Worm (Caenorhabditis elegans): ENCODE measurements around the gene R107.9.
"Not testable (repeated sequence)": the region's sequence is repeated elsewhere in the genome, so short reads cannot be mapped to it uniquely, and the experiment has no call there.

R107.9 gene

DNA sequence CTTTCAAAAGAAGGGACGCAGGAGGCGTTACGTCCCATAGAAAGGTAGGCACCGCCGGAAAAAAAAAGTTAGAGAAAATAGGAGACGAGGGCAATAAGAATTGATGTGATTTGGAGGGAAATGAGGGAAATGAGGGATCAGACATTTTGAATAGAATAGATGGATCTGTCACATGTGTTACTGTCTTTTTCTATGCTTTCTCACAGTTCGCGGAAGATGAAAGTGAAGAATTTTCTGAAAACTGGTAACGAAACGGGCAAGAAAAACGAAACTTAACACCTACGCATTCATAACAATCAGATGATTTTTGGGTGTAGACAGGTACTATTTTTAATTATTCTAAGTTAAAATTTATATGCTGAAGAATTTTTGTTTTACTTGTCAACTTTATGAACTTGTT lies at the start of gene R107.9:
Gene R107.9 (plus strand): TSS at position 301 of the 400 bp plus-strand sequence.
- no peak for TF ChIP-seq aly-1 (tag; optimal IDR thresholded peaks at IDR 0.05)
- TF ChIP-seq ama-1 (optimal IDR thresholded peaks at IDR 0.05) = no peak
- TF ChIP-seq tbx-37 (GFP tag; conservative IDR thresholded peaks at IDR 0.05) = no peak
- no peak for TF ChIP-seq hmbx-1 (tag; optimal IDR thresholded peaks at IDR 0.05)
- no peak for TF ChIP-seq hmg-4 (GFP tag; optimal IDR thresholded peaks at IDR 0.05)
- no peak for TF ChIP-seq ceh-13 (GFP tag; optimal IDR thresholded peaks at IDR 0.05)
- TF ChIP-seq sea-1 (GFP tag; conservative IDR thresholded peaks at IDR 0.05) = no peak
- no peak for TF ChIP-seq ceh-36 (tag; optimal IDR thresholded peaks at IDR 0.05)
- TF ChIP-seq tra-4 (tag; optimal IDR thresholded peaks at IDR 0.05) = no peak
- no peak for TF ChIP-seq ets-7 (tag; optimal IDR thresholded peaks at IDR 0.05)
- TF ChIP-seq pes-1 (GFP tag; IDR thresholded peaks at IDR 0.05) = no peak
- no peak for TF ChIP-seq B0310.2 (tag; optimal IDR thresholded peaks at IDR 0.05)
- TF ChIP-seq F13C5.2 (tag; optimal IDR thresholded peaks at IDR 0.05) = no peak
- TF ChIP-seq tbx-11 (GFP tag; IDR thresholded peaks at IDR 0.05) = no peak
- no peak for TF ChIP-seq hnd-1 (tag; optimal IDR thresholded peaks at IDR 0.05)
- no peak for TF ChIP-seq scrt-1 (GFP tag; IDR thresholded peaks at IDR 0.05)
- TF ChIP-seq flt-1 (GFP tag; IDR thresholded peaks at IDR 0.05) = no peak

DNA sequence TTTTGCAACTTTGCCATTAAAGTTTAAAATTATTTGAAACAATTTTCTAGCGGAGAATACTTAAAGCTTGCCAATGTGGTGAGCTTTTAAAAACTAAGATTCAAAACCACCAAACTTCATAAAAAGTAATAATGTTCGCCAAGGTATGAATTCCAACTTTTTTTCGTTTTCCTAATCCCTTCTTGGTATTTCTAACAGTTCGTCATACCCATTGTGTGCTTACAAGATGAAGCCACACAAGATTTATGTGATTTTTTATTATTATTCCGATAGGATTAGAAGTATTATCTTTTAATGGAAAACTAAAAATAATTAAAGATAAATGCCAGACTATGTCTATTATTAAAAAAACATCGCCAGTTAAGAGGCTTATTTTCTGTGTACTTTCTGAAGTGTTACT lies 49.7 kb upstream of the R107.9 start:
- no peak for TF ChIP-seq B0310.2 (tag; optimal IDR thresholded peaks at IDR 0.05)
- no peak for TF ChIP-seq aly-1 (tag; optimal IDR thresholded peaks at IDR 0.05)
- TF ChIP-seq scrt-1 (GFP tag; IDR thresholded peaks at IDR 0.05) = no peak
- no peak for TF ChIP-seq tbx-37 (GFP tag; conservative IDR thresholded peaks at IDR 0.05)
- no peak for TF ChIP-seq hmg-4 (GFP tag; optimal IDR thresholded peaks at IDR 0.05)
- no peak for TF ChIP-seq hmbx-1 (tag; optimal IDR thresholded peaks at IDR 0.05)
- TF ChIP-seq tbx-11 (GFP tag; IDR thresholded peaks at IDR 0.05) = no peak
- TF ChIP-seq F13C5.2 (tag; optimal IDR thresholded peaks at IDR 0.05) = no peak
- no peak for TF ChIP-seq sea-1 (GFP tag; conservative IDR thresholded peaks at IDR 0.05)
- TF ChIP-seq flt-1 (GFP tag; IDR thresholded peaks at IDR 0.05) = no peak
- TF ChIP-seq hnd-1 (tag; optimal IDR thresholded peaks at IDR 0.05) = no peak
- TF ChIP-seq ama-1 (optimal IDR thresholded peaks at IDR 0.05) = no peak
- TF ChIP-seq ceh-36 (tag; optimal IDR thresholded peaks at IDR 0.05) = no peak
- no peak for TF ChIP-seq pes-1 (GFP tag; IDR thresholded peaks at IDR 0.05)
- no peak for TF ChIP-seq ceh-13 (GFP tag; optimal IDR thresholded peaks at IDR 0.05)
- no peak for TF ChIP-seq tra-4 (tag; optimal IDR thresholded peaks at IDR 0.05)
- TF ChIP-seq ets-7 (tag; optimal IDR thresholded peaks at IDR 0.05) = no peak

DNA sequence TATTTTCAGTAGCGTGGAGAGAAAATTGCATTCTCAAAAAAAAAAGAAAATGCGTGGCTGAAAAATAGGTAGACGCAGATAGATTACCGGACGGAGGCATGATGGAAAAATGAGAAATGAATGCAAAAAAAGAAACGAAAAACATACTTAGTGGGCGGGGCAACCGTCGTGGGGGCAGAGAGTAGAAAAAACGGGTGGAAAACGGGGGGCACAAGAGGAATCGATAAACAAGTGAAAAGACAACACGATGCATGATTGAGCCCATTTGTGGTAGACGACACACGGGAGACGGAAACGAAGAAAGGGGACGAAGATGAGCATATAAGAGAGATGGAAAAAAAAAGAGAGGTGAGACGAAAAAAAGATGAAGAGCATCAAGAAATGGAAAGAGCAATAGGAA lies 49.2 kb upstream of the R107.9 start:
- TF ChIP-seq tbx-11 (GFP tag; IDR thresholded peaks at IDR 0.05) (no peak), tbx-37 (GFP tag; conservative IDR thresholded peaks at IDR 0.05) (no peak), scrt-1 (GFP tag; IDR thresholded peaks at IDR 0.05) (0 out of 2 replicates have a peak, but pooled peaks have one; percentile 30), ama-1 (optimal IDR thresholded peaks at IDR 0.05) (no peak), pes-1 (GFP tag; IDR thresholded peaks at IDR 0.05) (no peak)

DNA sequence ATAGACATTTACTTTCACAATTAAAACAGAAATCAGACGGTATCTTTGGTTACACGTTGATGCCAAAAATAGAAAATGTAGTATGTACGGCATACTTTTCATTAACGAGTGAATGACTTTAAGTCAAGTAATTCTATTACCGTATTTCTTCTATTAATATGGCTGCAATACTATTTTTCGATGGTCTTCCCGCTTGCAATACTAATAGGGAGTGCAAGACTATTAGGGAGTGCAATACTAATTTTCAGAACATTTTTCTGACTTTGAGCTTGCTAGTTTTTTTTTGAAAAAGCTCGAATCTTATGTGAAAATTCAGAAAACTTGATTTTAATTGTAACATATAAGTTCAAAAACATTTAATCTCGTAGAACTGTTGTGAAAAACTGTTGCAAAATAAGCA lies 48.0 kb upstream of the R107.9 start, which contains the start of gene R08D7.7:
Gene R08D7.7 (plus strand): TSS at position 301 of the 400 bp plus-strand sequence.
- not testable (repeated sequence) for TF ChIP-seq hnd-1 (tag; optimal IDR thresholded peaks at IDR 0.05); tbx-37 (GFP tag; conservative IDR thresholded peaks at IDR 0.05); ama-1 (optimal IDR thresholded peaks at IDR 0.05)

DNA sequence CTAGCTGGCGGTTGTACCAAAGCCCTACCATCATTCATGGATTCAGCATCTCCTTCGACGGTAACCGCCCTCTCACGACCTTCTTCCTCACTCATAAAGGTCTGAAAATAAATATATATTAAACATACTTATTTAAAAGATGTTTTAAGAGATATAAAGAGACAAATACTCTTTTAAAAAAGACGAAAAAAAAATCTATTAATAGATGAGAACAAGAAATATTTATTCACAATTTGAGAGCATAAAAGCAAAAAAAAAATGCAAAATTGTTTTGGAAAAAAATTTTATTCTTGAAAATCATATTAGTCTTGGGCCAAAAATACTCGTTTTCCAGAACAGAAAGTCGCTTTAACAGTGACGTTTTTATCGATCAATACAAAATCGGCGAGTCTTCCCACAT lies 41.1 kb upstream of the R107.9 start, which contains the start of gene skat-1:
Gene skat-1 (minus strand): TSS at position 101 of the 400 bp plus-strand sequence.
- TF ChIP-seq tbx-11 (GFP tag; IDR thresholded peaks at IDR 0.05) (no peak), scrt-1 (GFP tag; IDR thresholded peaks at IDR 0.05) (no peak), ceh-13 (GFP tag; optimal IDR thresholded peaks at IDR 0.05) (no peak), ama-1 (optimal IDR thresholded peaks at IDR 0.05) (no peak), F13C5.2 (tag; optimal IDR thresholded peaks at IDR 0.05) (no peak), pes-1 (GFP tag; IDR thresholded peaks at IDR 0.05) (no peak), tra-4 (tag; optimal IDR thresholded peaks at IDR 0.05) (no peak), ceh-36 (tag; optimal IDR thresholded peaks at IDR 0.05) (no peak), aly-1 (tag; optimal IDR thresholded peaks at IDR 0.05) (no peak), flt-1 (GFP tag; IDR thresholded peaks at IDR 0.05) (no peak), hmbx-1 (tag; optimal IDR thresholded peaks at IDR 0.05) (no peak), hmg-4 (GFP tag; optimal IDR thresholded peaks at IDR 0.05) (no peak), B0310.2 (tag; optimal IDR thresholded peaks at IDR 0.05) (no peak), hnd-1 (tag; optimal IDR thresholded peaks at IDR 0.05) (no peak), ets-7 (tag; optimal IDR thresholded peaks at IDR 0.05) (no peak), tbx-37 (GFP tag; conservative IDR thresholded peaks at IDR 0.05) (no peak)

DNA sequence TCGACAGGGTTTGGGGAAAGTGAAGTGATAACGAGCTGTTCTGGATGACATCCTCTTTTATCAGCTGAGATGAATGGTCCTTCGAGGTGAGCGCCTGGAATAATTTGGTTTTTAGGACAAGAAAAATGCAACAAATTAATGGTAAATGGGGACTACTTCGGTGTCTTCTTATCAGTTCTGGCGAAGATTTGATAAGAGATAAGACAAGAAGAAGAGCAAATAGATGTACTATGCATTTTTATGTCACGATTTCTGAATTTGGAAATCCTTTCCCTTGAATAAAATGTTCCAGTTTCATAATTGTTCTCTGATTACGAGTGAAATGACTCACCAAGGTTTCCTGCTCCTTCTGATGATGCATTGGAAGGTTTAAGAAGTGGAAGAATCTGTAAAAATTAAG lies 39.9 kb upstream of the R107.9 start:
- TF ChIP-seq aly-1 (tag; optimal IDR thresholded peaks at IDR 0.05) (no peak), tbx-11 (GFP tag; IDR thresholded peaks at IDR 0.05) (no peak), B0310.2 (tag; optimal IDR thresholded peaks at IDR 0.05) (no peak), hmbx-1 (tag; optimal IDR thresholded peaks at IDR 0.05) (no peak), hmg-4 (GFP tag; optimal IDR thresholded peaks at IDR 0.05) (no peak)

DNA sequence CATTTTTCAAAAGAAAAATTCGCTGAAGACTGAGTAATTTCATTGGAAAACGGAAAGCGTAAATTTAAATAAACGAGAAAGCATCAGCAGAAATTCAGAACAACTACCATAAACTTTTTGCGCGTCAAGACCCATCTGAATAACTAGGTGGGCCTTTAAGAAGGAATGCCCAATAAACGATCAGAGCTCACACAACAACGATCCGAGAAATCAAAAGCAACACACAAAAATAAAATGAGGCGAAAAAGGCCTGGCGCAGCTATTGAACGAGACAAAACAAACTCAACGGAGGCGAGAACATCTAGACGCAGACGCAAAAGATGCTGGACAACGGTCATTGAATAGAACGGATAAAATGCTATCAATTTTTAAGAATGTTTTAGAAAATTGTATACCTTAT lies 38.9 kb upstream of the R107.9 start:
- TF ChIP-seq tbx-11 (GFP tag; IDR thresholded peaks at IDR 0.05) = no peak
- TF ChIP-seq ceh-36 (tag; optimal IDR thresholded peaks at IDR 0.05) = no peak
- TF ChIP-seq aly-1 (tag; optimal IDR thresholded peaks at IDR 0.05) = no peak
- no peak for TF ChIP-seq hmg-4 (GFP tag; optimal IDR thresholded peaks at IDR 0.05)
- TF ChIP-seq ama-1 (optimal IDR thresholded peaks at IDR 0.05) = no peak
- no peak for TF ChIP-seq scrt-1 (GFP tag; IDR thresholded peaks at IDR 0.05)
- TF ChIP-seq tbx-37 (GFP tag; conservative IDR thresholded peaks at IDR 0.05) = no peak
- no peak for TF ChIP-seq pes-1 (GFP tag; IDR thresholded peaks at IDR 0.05)
- no peak for TF ChIP-seq flt-1 (GFP tag; IDR thresholded peaks at IDR 0.05)
- TF ChIP-seq ceh-13 (GFP tag; optimal IDR thresholded peaks at IDR 0.05) = no peak
- no peak for TF ChIP-seq ets-7 (tag; optimal IDR thresholded peaks at IDR 0.05)
- no peak for TF ChIP-seq B0310.2 (tag; optimal IDR thresholded peaks at IDR 0.05)
- no peak for TF ChIP-seq F13C5.2 (tag; optimal IDR thresholded peaks at IDR 0.05)
- TF ChIP-seq sea-1 (GFP tag; conservative IDR thresholded peaks at IDR 0.05) = no peak

DNA sequence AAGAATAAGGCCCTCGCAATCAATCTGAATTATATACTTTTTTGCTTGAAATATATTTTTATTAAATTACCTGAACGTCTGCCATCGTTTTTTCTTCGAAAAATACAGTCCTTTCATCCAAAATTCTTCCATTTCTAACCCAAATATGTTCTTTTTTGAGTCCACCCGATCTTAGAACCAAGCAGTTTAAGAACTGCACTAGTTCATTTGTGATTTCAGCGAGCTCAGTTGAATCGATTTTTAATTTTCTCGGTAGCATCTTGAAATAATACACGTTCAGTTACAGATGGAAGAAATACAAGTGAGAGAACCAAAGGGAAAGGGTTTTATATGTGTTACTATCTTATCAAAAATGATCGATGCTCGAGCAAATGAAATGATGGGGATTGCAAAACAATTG lies 38.2 kb upstream of the R107.9 start, which contains the start of gene F59B2.3:
Gene F59B2.3 (minus strand): TSS at position 259 of the 400 bp plus-strand sequence.
- TF ChIP-seq ets-7 (tag; optimal IDR thresholded peaks at IDR 0.05) (no peak), tbx-11 (GFP tag; IDR thresholded peaks at IDR 0.05) (no peak), B0310.2 (tag; optimal IDR thresholded peaks at IDR 0.05) (no peak), scrt-1 (GFP tag; IDR thresholded peaks at IDR 0.05) (no peak)

Data from whole organism, early embryonic.